Worm (Caenorhabditis elegans): Measurements from ENCODE around the gene chil-19.

ce11 chrII:9403087-9403486 is 51.1 kb downstream of the chil-19 start, which contains the start of gene Y51B9A.6:
- no peak for TF ChIP-seq nhr-237 (tag; optimal IDR thresholded peaks at IDR 0.05)
- TF ChIP-seq nhr-20 (tag; optimal IDR thresholded peaks at IDR 0.05) = no peak
